Worm (Caenorhabditis elegans): ENCODE data around the gene srx-80.

- TF ChIP-seq W03F9.2 (tag; optimal IDR thresholded peaks at IDR 0.05) (no peak), him-1 (tag; optimal IDR thresholded peaks at IDR 0.05) (no peak)
Measured at ce11 chrV:11545227-11545626, 48.3 kb upstream of the srx-80 start, which contains the start of gene F38B7.10.
